Fruit fly (Drosophila melanogaster): ENCODE data around the gene knrl.

Gene knrl

dm6 chr3L:20595834-20596233 lies 24.6 kb downstream of the knrl start (continued):
- no peak for TF ChIP-seq run (tag; optimal IDR thresholded peaks at IDR 0.05)
- TF ChIP-seq dm (GFP tag; optimal IDR thresholded peaks at IDR 0.05), result no peak
- no peak for TF ChIP-seq CG7786 (GFP tag; optimal IDR thresholded peaks at IDR 0.05)
- no peak for TF ChIP-seq dysf (GFP tag; IDR thresholded peaks at IDR 0.05)
- TF ChIP-seq Sox102F (GFP tag; optimal IDR thresholded peaks at IDR 0.05), result no peak
- no peak for TF ChIP-seq CG18619 (GFP tag; optimal IDR thresholded peaks at IDR 0.05)
- TF ChIP-seq sisA (GFP tag; IDR thresholded peaks at IDR 0.05), result no peak
- TF ChIP-seq ftz-f1 (GFP tag; optimal IDR thresholded peaks at IDR 0.05), result no peak
- 0 out of 2 replicates have a peak, but pooled peaks have one; percentile 11 for TF ChIP-seq CG4730 (GFP tag; IDR thresholded peaks at IDR 0.05)
- no peak for TF ChIP-seq CG30431 (GFP tag; optimal IDR thresholded peaks at IDR 0.05)
- TF ChIP-seq sens (GFP tag), result no peak
- TF ChIP-seq CG15514 (GFP tag; optimal IDR thresholded peaks at IDR 0.05), result no peak
- TF ChIP-seq Bdp1 (GFP tag; optimal IDR thresholded peaks at IDR 0.05), result no peak
- no peak for TF ChIP-seq h (optimal IDR thresholded peaks at IDR 0.05)
- peak; percentile 1 for TF ChIP-seq CG2678 (tag; optimal IDR thresholded peaks at IDR 0.05)
- TF ChIP-seq Dek (tag; optimal IDR thresholded peaks at IDR 0.05), result no peak
- no peak for TF ChIP-seq p53 (GFP tag; optimal IDR thresholded peaks at IDR 0.05)
- no peak for TF ChIP-seq D19A (tag; optimal IDR thresholded peaks at IDR 0.05)
- no peak for TF ChIP-seq CG17359 (tag; optimal IDR thresholded peaks at IDR 0.05)
- no peak for TF ChIP-seq MTF-1 (GFP tag; optimal IDR thresholded peaks at IDR 0.05; ENCODE audit: borderline replicate concordance)
- no peak for TF ChIP-seq CG5245 (GFP tag; optimal IDR thresholded peaks at IDR 0.05)
- no peak for TF ChIP-seq twi (tag; optimal IDR thresholded peaks at IDR 0.05)
- TF ChIP-seq Med (GFP tag), result no peak
- TF ChIP-seq Lim3 (GFP tag; IDR thresholded peaks at IDR 0.05), result no peak

- TF ChIP-seq nom (GFP tag; optimal IDR thresholded peaks at IDR 0.05) (peak; percentile 40), CG31224 (GFP tag; IDR thresholded peaks at IDR 0.05) (no peak), bsh (GFP tag; optimal IDR thresholded peaks at IDR 0.05) (peak in 1 of 2 experiments; percentile 19), Trl (optimal IDR thresholded peaks at IDR 0.05) (no peak), Trl (GFP tag; optimal IDR thresholded peaks at IDR 0.05) (no peak), fru (optimal IDR thresholded peaks at IDR 0.05) (no peak), otp (GFP tag; IDR thresholded peaks at IDR 0.05) (no peak), dmrt11E (tag; optimal IDR thresholded peaks at IDR 0.05) (peak; percentile 7), lbe (GFP tag; optimal IDR thresholded peaks at IDR 0.05) (no peak), CG10274 (GFP tag; optimal IDR thresholded peaks at IDR 0.05) (no peak)
Measured at dm6 chr3L:20592577-20592976, 27.9 kb downstream of the knrl start.

- TF ChIP-seq pita (GFP tag; optimal IDR thresholded peaks at IDR 0.05), result no peak
- no peak for TF ChIP-seq sens-2 (GFP tag; IDR thresholded peaks at IDR 0.05)
- no peak for TF ChIP-seq Sry-δ (GFP tag; optimal IDR thresholded peaks at IDR 0.05)
- TF ChIP-seq CG7839 (tag; optimal IDR thresholded peaks at IDR 0.05), result no peak
- TF ChIP-seq CG1024 (GFP tag; IDR thresholded peaks at IDR 0.05), result no peak
- TF ChIP-seq fu2 (GFP tag; optimal IDR thresholded peaks at IDR 0.05), result no peak
- TF ChIP-seq yki (optimal IDR thresholded peaks at IDR 0.05), result no peak
- TF ChIP-seq shn (GFP tag; optimal IDR thresholded peaks at IDR 0.05), result no peak
- no peak for TF ChIP-seq Stat92E (GFP tag; optimal IDR thresholded peaks at IDR 0.05)
- TF ChIP-seq cato (GFP tag; optimal IDR thresholded peaks at IDR 0.05; ENCODE audit: borderline replicate concordance), result no peak
- TF ChIP-seq hth (optimal IDR thresholded peaks at IDR 0.05), result no peak
- no peak for TF ChIP-seq slp2 (GFP tag; optimal IDR thresholded peaks at IDR 0.05)
- no peak for TF ChIP-seq hb (GFP tag; IDR thresholded peaks at IDR 0.05; ENCODE audit: partially characterized antibody)
- no peak for TF ChIP-seq CG9817 (tag; optimal IDR thresholded peaks at IDR 0.05)
- no peak for TF ChIP-seq CG7271 (tag; optimal IDR thresholded peaks at IDR 0.05)
- TF ChIP-seq ftz-f1 (GFP tag; optimal IDR thresholded peaks at IDR 0.05), result no peak
- no peak for TF ChIP-seq Dad (GFP tag; optimal IDR thresholded peaks at IDR 0.05)
- TF ChIP-seq wor (GFP tag; IDR thresholded peaks at IDR 0.05), result no peak
- TF ChIP-seq ase (GFP tag; IDR thresholded peaks at IDR 0.05), result no peak
- TF ChIP-seq nerfin-2 (GFP tag; IDR thresholded peaks at IDR 0.05; ENCODE audit: partially characterized antibody), result no peak
Measured at dm6 chr3L:20588533-20588932, 31.9 kb downstream of the knrl start.

All from whole organism, embryonic.